Worm (Caenorhabditis elegans) whole organism, L1 larva: Measurements from ENCODE around the gene rpb-11.

ENCODE experiments used
- jun-1 ChIP-seq: fragments of 150-350 bp; optimal IDR thresholded peaks from 2 replicates; lab custom pipeline; 2014; ENCODE audit warnings: missing biosample characterization, missing genetic modification reagents, missing genetic modification characterization
- unc-130 ChIP-seq: fragments of 150-350 bp; optimal IDR thresholded peaks from 2 replicates; lab custom pipeline; 2017; ENCODE audit warnings: missing biosample characterization, missing genetic modification characterization, inconsistent platforms

ce11 chrII:14034559-14034958 lies 25.3 kb upstream of the rpb-11 start:
- TF ChIP-seq unc-130 (no peak), jun-1 (no peak)
